Worm (Caenorhabditis elegans) whole organism, mixed stage, embryonic: ENCODE data around the gene set-31.

ENCODE experiments used
- ceh-83 ChIP-seq: fragments of 200-800 bp; sonication (Bioruptor generic); optimal IDR thresholded peaks from 2 replicates; lab custom pipeline; 2018; ENCODE audit warnings: mild to moderate bottlenecking, missing genetic modification characterization, missing compliant biosample characterization
- nhr-28 ChIP-seq: fragments of 150-350 bp; optimal IDR thresholded peaks from 2 replicates; lab custom pipeline; 2014; ENCODE audit warnings: missing biosample characterization, missing genetic modification characterization
- nhr-76 ChIP-seq: sonication (generic microtip); optimal IDR thresholded peaks from 2 replicates; lab custom pipeline; 2017; ENCODE audit warnings: missing biosample characterization, missing genetic modification characterization

- TF ChIP-seq ceh-83 (GFP tag; lab: Kevin White, UChicago) = no peak
- TF ChIP-seq nhr-76 (tag; lab: Kevin White, UChicago) = no peak
- TF ChIP-seq nhr-28 (tag; lab: Kevin White, UChicago) = no peak
Observed at ce11 chrV:14421325-14421724, 3.6 kb downstream of the set-31 start, which contains the start of gene dhs-22.
